Fruit fly (Drosophila melanogaster) whole organism, prepupa: ENCODE data around the gene Fer1.

ENCODE experiments used
- CG10631 ChIP-seq: fragments of 200-800 bp; sonication (Bioruptor generic); optimal IDR thresholded peaks from 2 replicates; lab custom pipeline; 2016; ENCODE audit warnings: missing biosample characterization, missing genetic modification characterization
- CG11762 ChIP-seq: fragments of 200-800 bp; sonication (Bioruptor generic); optimal IDR thresholded peaks from 3 replicates; lab custom pipeline; 2016; ENCODE audit warnings: missing biosample characterization, missing genetic modification characterization; ENCODE audit not compliant: insufficient read depth
- CG16779 ChIP-seq: fragments of 200-800 bp; sonication (Bioruptor generic); optimal IDR thresholded peaks from 3 replicates; lab custom pipeline; 2017; ENCODE audit warnings: missing biosample characterization, mild to moderate bottlenecking, missing genetic modification characterization
- CG6792 ChIP-seq: fragments of 200-800 bp; sonication (Bioruptor generic); optimal IDR thresholded peaks from 3 replicates; lab custom pipeline; 2016; ENCODE audit warnings: missing biosample characterization, missing genetic modification characterization
- CG7368 ChIP-seq: fragments of 200-800 bp; sonication (Bioruptor generic); optimal IDR thresholded peaks from 3 replicates; lab custom pipeline; 2016; ENCODE audit warnings: missing biosample characterization, missing genetic modification characterization
- Eip93F ChIP-seq: fragments of 200-800 bp; sonication (Bioruptor generic); optimal IDR thresholded peaks from 2 replicates; lab custom pipeline; 2016; ENCODE audit warnings: missing biosample characterization, mild to moderate bottlenecking, missing genetic modification characterization
- Hr39 ChIP-seq: fragments of 200-800 bp; sonication (Bioruptor generic); optimal IDR thresholded peaks from 2 replicates; lab custom pipeline; 2016; ENCODE audit warnings: missing biosample characterization, missing genetic modification characterization
- Lpt ChIP-seq: fragments of 200-800 bp; sonication (Bioruptor generic); optimal IDR thresholded peaks from 3 replicates; lab custom pipeline; 2016; ENCODE audit warnings: missing biosample characterization, missing genetic modification characterization
- acj6 ChIP-seq: fragments of 200-800 bp; sonication (Bioruptor generic); optimal IDR thresholded peaks from 3 replicates; lab custom pipeline; 2016; ENCODE audit warnings: missing biosample characterization, missing genetic modification characterization
- net ChIP-seq: fragments of 200-800 bp; sonication (Bioruptor generic); optimal IDR thresholded peaks from 3 replicates; lab custom pipeline; 2016; ENCODE audit warnings: missing biosample characterization, missing genetic modification characterization
- spab ChIP-seq: fragments of 200-800 bp; sonication (Bioruptor generic); optimal IDR thresholded peaks from 2 replicates; lab custom pipeline; 2017; ENCODE audit warnings: missing biosample characterization, mild to moderate bottlenecking, missing genetic modification characterization, missing genetic modification reagents

DNA sequence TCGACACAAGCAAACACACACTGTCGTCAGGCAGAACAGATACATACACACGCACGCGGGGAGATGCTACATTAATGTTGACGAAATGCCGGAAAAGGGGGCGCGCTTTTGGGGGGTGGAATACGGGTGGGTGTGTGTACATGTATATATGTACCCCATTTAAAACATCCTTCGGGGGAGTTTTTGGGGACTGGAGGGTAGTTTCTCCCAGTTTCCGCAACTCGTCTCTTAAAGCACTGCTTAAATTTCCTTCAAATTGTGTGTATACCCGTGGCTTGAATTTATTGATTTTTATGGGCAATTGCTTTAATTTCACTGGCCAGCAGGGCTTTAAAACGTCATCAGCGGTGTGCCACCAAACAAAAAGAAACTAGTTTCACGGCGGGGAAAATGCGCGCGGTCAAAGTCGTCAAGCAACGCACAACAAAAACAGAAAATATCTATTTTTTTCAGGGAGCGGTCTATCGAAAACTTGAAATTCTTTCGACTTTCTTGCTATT, 12.9 kb upstream of the Fer1 start:
- TF ChIP-seq Lpt (GFP tag; lab: Kevin White, UChicago) (no peak), CG10631 (GFP tag; lab: Kevin White, UChicago) (no peak), Eip93F (GFP tag; lab: Kevin White, UChicago) (no peak), spab (GFP tag; lab: Kevin White, UChicago) (no peak), acj6 (GFP tag; lab: Kevin White, UChicago) (no peak), Hr39 (GFP tag; lab: Kevin White, UChicago) (no peak), CG7368 (GFP tag; lab: Kevin White, UChicago) (no peak), net (GFP tag; lab: Kevin White, UChicago) (no peak), CG6792 (GFP tag; lab: Kevin White, UChicago) (no peak), CG16779 (tag; lab: Kevin White, UChicago) (no peak), CG11762 (GFP tag; lab: Kevin White, UChicago) (no peak)
